Worm (Caenorhabditis elegans) whole organism, L3 larva: ENCODE results near the gene cnc-2.

Experiments used
- R02D3.7 ChIP-seq: fragments of 150-350 bp; optimal IDR thresholded peaks from 2 replicates; lab custom pipeline; 2014; ENCODE audit warnings: missing biosample characterization, missing genetic modification characterization
- aly-2 ChIP-seq: fragments of 150-350 bp; optimal IDR thresholded peaks from 2 replicates; lab custom pipeline; 2014; ENCODE audit warnings: missing biosample characterization, missing genetic modification characterization
- ceh-16 ChIP-seq: sonication (generic microtip); optimal IDR thresholded peaks from 2 replicates; lab custom pipeline; 2017; ENCODE audit warnings: missing biosample characterization, missing genetic modification characterization
- ceh-28 ChIP-seq: fragments of 150-350 bp; optimal IDR thresholded peaks from 2 replicates; lab custom pipeline; 2014; ENCODE audit warnings: missing biosample characterization, missing genetic modification reagents, missing genetic modification characterization
- ceh-9 ChIP-seq: sonication (generic microtip); optimal IDR thresholded peaks from 2 replicates; lab custom pipeline; 2018; ENCODE audit warnings: missing biosample characterization, missing genetic modification characterization
- daf-12 ChIP-seq: fragments of 150-350 bp; optimal IDR thresholded peaks from 2 replicates; lab custom pipeline; 2014; ENCODE audit warnings: missing biosample characterization, missing genetic modification reagents, missing genetic modification characterization
- egl-27 ChIP-seq: sonication (generic microtip); optimal IDR thresholded peaks from 4 replicates; lab custom pipeline; 2017; ENCODE audit warnings: missing biosample characterization, missing genetic modification reagents, missing genetic modification characterization
- egl-5 ChIP-seq: fragments of 150-350 bp; optimal IDR thresholded peaks from 2 replicates; lab custom pipeline; 2017; ENCODE audit warnings: missing biosample characterization, missing genetic modification reagents, missing genetic modification characterization, inconsistent platforms
- elt-2 ChIP-seq: sonication (generic microtip); optimal IDR thresholded peaks from 2 replicates; lab custom pipeline; 2016; ENCODE audit warnings: missing genetic modification reagents, mild to moderate bottlenecking, missing genetic modification characterization, missing compliant biosample characterization
- elt-3 ChIP-seq, 3 experiments: fragments of 150-350 bp in 1 of 3; sonication (generic microtip) in 2 of 3; optimal IDR thresholded peaks; 2 replicates in 2 of 3; 4 replicates in 1 of 3; lab custom pipeline; 2014 to 2017; ENCODE audit warnings: missing biosample characterization in 3 of 3, missing genetic modification characterization in 3 of 3
- fkh-2 ChIP-seq: fragments of 150-350 bp; optimal IDR thresholded peaks from 2 replicates; lab custom pipeline; 2014; ENCODE audit warnings: missing biosample characterization, missing genetic modification reagents, missing genetic modification characterization
- fos-1 ChIP-seq: fragments of 150-350 bp; optimal IDR thresholded peaks from 2 replicates; lab custom pipeline; 2014; ENCODE audit warnings: missing biosample characterization, missing genetic modification characterization
- jun-1 ChIP-seq: fragments of 150-350 bp; optimal IDR thresholded peaks from 2 replicates; lab custom pipeline; 2014; ENCODE audit warnings: missing biosample characterization, missing genetic modification reagents, missing genetic modification characterization
- lsy-12 ChIP-seq: sonication (generic microtip); optimal IDR thresholded peaks from 2 replicates; lab custom pipeline; 2016; ENCODE audit warnings: mild to moderate bottlenecking, missing genetic modification characterization, missing compliant biosample characterization
- mdl-1 ChIP-seq: fragments of 150-350 bp; optimal IDR thresholded peaks from 2 replicates; lab custom pipeline; 2014; ENCODE audit warnings: missing biosample characterization, missing genetic modification characterization
- mml-1 ChIP-seq: fragments of 150-350 bp; sonication (generic microtip); optimal IDR thresholded peaks from 3 replicates; lab custom pipeline; 2014; ENCODE audit warnings: missing biosample characterization, missing genetic modification characterization
- nfya-1 ChIP-seq: sonication (generic microtip); optimal IDR thresholded peaks from 2 replicates; lab custom pipeline; 2017; ENCODE audit warnings: missing genetic modification characterization, mild to moderate bottlenecking, missing compliant biosample characterization, antibody characterized with exemption, moderate library complexity; ENCODE audit not compliant: insufficient read depth
- nhr-11 ChIP-seq: fragments of 150-350 bp; optimal IDR thresholded peaks from 2 replicates; lab custom pipeline; 2014; ENCODE audit warnings: missing biosample characterization, missing genetic modification characterization
- nhr-12 ChIP-seq: fragments of 150-350 bp; optimal IDR thresholded peaks from 2 replicates; lab custom pipeline; 2014; ENCODE audit warnings: missing biosample characterization, missing genetic modification characterization
- nhr-237 ChIP-seq: fragments of 150-350 bp; optimal IDR thresholded peaks from 2 replicates; lab custom pipeline; 2014; ENCODE audit warnings: missing biosample characterization, missing genetic modification characterization
- nhr-25 ChIP-seq: sonication (generic microtip); optimal IDR thresholded peaks from 2 replicates; lab custom pipeline; 2017; ENCODE audit warnings: missing biosample characterization, missing genetic modification characterization
- nhr-28 ChIP-seq: fragments of 150-350 bp; optimal IDR thresholded peaks from 2 replicates; lab custom pipeline; 2014; ENCODE audit warnings: missing biosample characterization, missing genetic modification characterization
- nhr-43 ChIP-seq: sonication (generic microtip); optimal IDR thresholded peaks from 2 replicates; lab custom pipeline; 2016; ENCODE audit warnings: mild to moderate bottlenecking, missing genetic modification characterization, missing compliant biosample characterization; ENCODE audit not compliant: poor library complexity, severe bottlenecking
- nhr-67 ChIP-seq: fragments of 150-350 bp; optimal IDR thresholded peaks from 2 replicates; lab custom pipeline; 2014; ENCODE audit warnings: missing biosample characterization, missing genetic modification characterization
- nhr-77 ChIP-seq: fragments of 150-350 bp; optimal IDR thresholded peaks from 2 replicates; lab custom pipeline; 2014; ENCODE audit warnings: missing biosample characterization, missing genetic modification characterization
- pha-4 ChIP-seq: fragments of 150-350 bp; optimal IDR thresholded peaks from 2 replicates; lab custom pipeline; 2014; ENCODE audit warnings: missing biosample characterization, missing genetic modification reagents, missing genetic modification characterization
- sea-2 ChIP-seq: fragments of 150-350 bp; sonication (generic microtip); optimal IDR thresholded peaks from 4 replicates; lab custom pipeline; 2014; ENCODE audit warnings: missing biosample characterization, missing genetic modification reagents, missing genetic modification characterization
- skn-1 ChIP-seq: fragments of 150-350 bp; optimal IDR thresholded peaks from 2 replicates; lab custom pipeline; 2014; ENCODE audit warnings: missing biosample characterization, missing genetic modification characterization
- snpc-4 ChIP-seq: fragments of 150-350 bp; optimal IDR thresholded peaks from 2 replicates; lab custom pipeline; 2014; ENCODE audit warnings: missing biosample characterization, missing genetic modification characterization
- tbx-2 ChIP-seq: sonication (generic microtip); optimal IDR thresholded peaks from 2 replicates; lab custom pipeline; 2016; ENCODE audit warnings: mild to moderate bottlenecking, missing genetic modification characterization, missing compliant biosample characterization
- unc-39 ChIP-seq: sonication (generic microtip); optimal IDR thresholded peaks from 4 replicates; lab custom pipeline; 2017; ENCODE audit warnings: missing biosample characterization, missing genetic modification characterization
- unc-62 ChIP-seq: fragments of 150-350 bp; sonication (generic microtip); optimal IDR thresholded peaks from 4 replicates; lab custom pipeline; 2014; ENCODE audit warnings: missing biosample characterization, missing genetic modification reagents, missing genetic modification characterization
- zag-1 ChIP-seq: fragments of 150-350 bp; optimal IDR thresholded peaks from 2 replicates; lab custom pipeline; 2014; ENCODE audit warnings: missing biosample characterization, missing genetic modification characterization
- ztf-11 ChIP-seq: fragments of 150-350 bp; optimal IDR thresholded peaks from 2 replicates; lab custom pipeline; 2014; ENCODE audit warnings: missing biosample characterization, missing genetic modification characterization

Gene cnc-2

ce11 chrV:1450160-1450559, at the start of gene cnc-2:
cnc-2 (minus strand) TSS chrV:1450183.
- no peak for TF ChIP-seq mml-1 (tag; lab: Kevin White, UChicago)
- no peak for TF ChIP-seq nfya-1 (tag; lab: Kevin White, UChicago)
- TF ChIP-seq ceh-16 (tag; lab: Kevin White, UChicago): no peak

- TF ChIP-seq nfya-1 (tag; lab: Kevin White, UChicago): no peak
- TF ChIP-seq pha-4 (tag; lab: Kevin White, UChicago): no peak
- no peak for TF ChIP-seq skn-1 (tag; lab: Kevin White, UChicago)
- TF ChIP-seq nhr-67 (tag; lab: Kevin White, UChicago): no peak
- TF ChIP-seq zag-1 (tag; lab: Kevin White, UChicago): no peak
- TF ChIP-seq nhr-12 (tag; lab: Kevin White, UChicago): no peak
- no peak for TF ChIP-seq elt-2 (tag; lab: Kevin White, UChicago)
- no peak for TF ChIP-seq nhr-25 (tag; lab: Kevin White, UChicago)
- TF ChIP-seq fos-1 (tag; lab: Kevin White, UChicago): no peak
- TF ChIP-seq elt-3 (tag; optimal IDR thresholded peaks at IDR 0.05; lab: Kevin White, UChicago): no peak
- TF ChIP-seq ztf-11 (tag; lab: Kevin White, UChicago): no peak
- TF ChIP-seq jun-1 (tag; lab: Kevin White, UChicago): no peak
- no peak for TF ChIP-seq nhr-11 (tag; lab: Kevin White, UChicago)
- no peak for TF ChIP-seq snpc-4
- TF ChIP-seq sea-2: no peak
- no peak for TF ChIP-seq lsy-12 (tag; lab: Kevin White, UChicago)
- no peak for TF ChIP-seq fkh-2 (tag; lab: Kevin White, UChicago)
Measured at ce11 chrV:1499140-1499539, 49.2 kb upstream of the cnc-2 start, which contains the start of gene sru-27. sru-27 (plus strand) TSS chrV:1499440.

ce11 chrV:1495752-1496151, 45.8 kb upstream of the cnc-2 start:
- TF ChIP-seq ceh-28 (peak; percentile 89), egl-5 (no peak)
- TF ChIP-seq, all 47 proteins: peak for 1

ce11 chrV:1495334-1495733, 45.4 kb upstream of the cnc-2 start, which contains the start of gene C38C3.3:
C38C3.3 (plus strand) TSS chrV:1495634.
- no peak for TF ChIP-seq nhr-28 (tag; lab: Kevin White, UChicago)
- TF ChIP-seq pha-4 (tag; lab: Kevin White, UChicago): no peak
- TF ChIP-seq unc-62 (GFP tag; lab: Kevin White, UChicago): no peak
- TF ChIP-seq daf-12 (tag; lab: Kevin White, UChicago): no peak
- no peak for TF ChIP-seq aly-2 (tag; lab: Kevin White, UChicago)
- peak; percentile 15 for TF ChIP-seq ceh-28

- no peak for TF ChIP-seq mdl-1 (tag; lab: Kevin White, UChicago)
- no peak for TF ChIP-seq aly-2 (tag; lab: Kevin White, UChicago)
- TF ChIP-seq mml-1 (tag; lab: Kevin White, UChicago): no peak
- TF ChIP-seq nhr-237 (tag; lab: Kevin White, UChicago): no peak
- no peak for TF ChIP-seq jun-1 (tag; lab: Kevin White, UChicago)
- TF ChIP-seq tbx-2 (tag; lab: Kevin White, UChicago): no peak
- TF ChIP-seq nhr-28 (tag; lab: Kevin White, UChicago): no peak
- no peak for TF ChIP-seq daf-12 (tag; lab: Kevin White, UChicago)
- TF ChIP-seq lsy-12 (tag; lab: Kevin White, UChicago): no peak
- TF ChIP-seq nhr-67 (tag; lab: Kevin White, UChicago): no peak
- no peak for TF ChIP-seq nhr-25 (tag; lab: Kevin White, UChicago)
- TF ChIP-seq unc-62 (GFP tag; lab: Kevin White, UChicago): no peak
- no peak for TF ChIP-seq ceh-16 (tag; lab: Kevin White, UChicago)
- no peak for TF ChIP-seq egl-27 (tag; lab: Kevin White, UChicago)
Measured at ce11 chrV:1494469-1494868, 44.5 kb upstream of the cnc-2 start, which contains the start of gene spig-7. spig-7 (plus strand) TSS chrV:1494769.

- no peak for TF ChIP-seq nhr-25 (tag; lab: Kevin White, UChicago)
- no peak for TF ChIP-seq pha-4 (tag; lab: Kevin White, UChicago)
- no peak for TF ChIP-seq snpc-4
- TF ChIP-seq R02D3.7 (tag; lab: Kevin White, UChicago): no peak
- no peak for TF ChIP-seq egl-5
- no peak for TF ChIP-seq nhr-77
- TF ChIP-seq mml-1 (tag; lab: Kevin White, UChicago): no peak
- no peak for TF ChIP-seq lsy-12 (tag; lab: Kevin White, UChicago)
- TF ChIP-seq ztf-11 (tag; lab: Kevin White, UChicago): no peak
- TF ChIP-seq nhr-67 (tag; lab: Kevin White, UChicago): no peak
- TF ChIP-seq unc-39 (tag; lab: Kevin White, UChicago): no peak
- no peak for TF ChIP-seq ceh-9 (tag; lab: Kevin White, UChicago)
- TF ChIP-seq mdl-1 (tag; lab: Kevin White, UChicago): no peak
- no peak for TF ChIP-seq nhr-43 (tag; lab: Kevin White, UChicago)
- no peak for TF ChIP-seq tbx-2 (tag; lab: Kevin White, UChicago)
- TF ChIP-seq aly-2 (tag; lab: Kevin White, UChicago): no peak
- TF ChIP-seq nhr-12 (tag; lab: Kevin White, UChicago): no peak
- TF ChIP-seq egl-27 (tag; lab: Kevin White, UChicago): no peak
Measured at ce11 chrV:1491510-1491909, 41.5 kb upstream of the cnc-2 start, which contains the start of gene C38C3.6. C38C3.6 (minus strand) TSS chrV:1491610.
